Fruit fly (Drosophila melanogaster) whole organism, prepupa: ENCODE measurements around the gene CG12256.

ENCODE experiments used
- Blimp-1 ChIP-seq: fragments of 200-800 bp; sonication (Bioruptor generic); optimal IDR thresholded peaks from 3 replicates; lab custom pipeline; 2017; ENCODE audit warnings: missing biosample characterization, missing genetic modification characterization, mild to moderate bottlenecking, moderate library complexity, missing genetic modification reagents
- CG10631 ChIP-seq: fragments of 200-800 bp; sonication (Bioruptor generic); optimal IDR thresholded peaks from 2 replicates; lab custom pipeline; 2016; ENCODE audit warnings: missing biosample characterization, missing genetic modification characterization
- CG11294 ChIP-seq: fragments of 200-800 bp; sonication (Bioruptor generic); IDR thresholded peaks from 2 replicates; pipeline ENCODE4 v1.3.6; 2022; ENCODE audit warnings: missing biosample characterization, missing genetic modification characterization
- CG11762 ChIP-seq: fragments of 200-800 bp; sonication (Bioruptor generic); optimal IDR thresholded peaks from 3 replicates; lab custom pipeline; 2016; ENCODE audit warnings: missing biosample characterization, missing genetic modification characterization; ENCODE audit not compliant: insufficient read depth
- CG11902 ChIP-seq: fragments of 200-800 bp; sonication (Bioruptor generic); optimal IDR thresholded peaks from 3 replicates; lab custom pipeline; 2016; ENCODE audit warnings: missing biosample characterization, missing genetic modification characterization
- CG15336 ChIP-seq: fragments of 200-800 bp; sonication (Bioruptor generic); IDR thresholded peaks from 2 replicates; pipeline ENCODE4 v1.3.6; 2022; ENCODE audit warnings: missing biosample characterization, missing genetic modification characterization
- CG1621 ChIP-seq: fragments of 200-800 bp; sonication (Bioruptor generic); optimal IDR thresholded peaks from 3 replicates; lab custom pipeline; 2018; ENCODE audit warnings: missing biosample characterization, mild to moderate bottlenecking, missing genetic modification characterization
- CG16779 ChIP-seq: fragments of 200-800 bp; sonication (Bioruptor generic); optimal IDR thresholded peaks from 3 replicates; lab custom pipeline; 2017; ENCODE audit warnings: missing biosample characterization, mild to moderate bottlenecking, missing genetic modification characterization
- CG31627 ChIP-seq: fragments of 200-800 bp; sonication (Bioruptor generic); optimal IDR thresholded peaks from 3 replicates; lab custom pipeline; 2016; ENCODE audit warnings: missing biosample characterization, missing genetic modification characterization
- CG32006 ChIP-seq: fragments of 200-800 bp; sonication (Bioruptor generic); optimal IDR thresholded peaks from 3 replicates; lab custom pipeline; 2017; ENCODE audit warnings: missing biosample characterization, mild to moderate bottlenecking, missing genetic modification characterization
- CG3919 ChIP-seq: fragments of 200-800 bp; sonication (Bioruptor generic); optimal IDR thresholded peaks from 3 replicates; lab custom pipeline; 2016; ENCODE audit warnings: missing biosample characterization, missing genetic modification characterization
- CG4318 ChIP-seq: fragments of 200-800 bp; sonication (Bioruptor generic); optimal IDR thresholded peaks from 3 replicates; lab custom pipeline; 2017; ENCODE audit warnings: missing biosample characterization, mild to moderate bottlenecking, missing genetic modification characterization
- CG6163 ChIP-seq: fragments of 200-800 bp; sonication (Bioruptor generic); IDR thresholded peaks from 3 replicates; pipeline ENCODE4 v1.3.6; 2022; ENCODE audit warnings: missing biosample characterization, missing genetic modification characterization
- CG6276 ChIP-seq: fragments of 200-800 bp; sonication (Bioruptor generic); optimal IDR thresholded peaks from 2 replicates; lab custom pipeline; 2017; ENCODE audit warnings: missing biosample characterization, mild to moderate bottlenecking, missing genetic modification characterization
- CG6854 ChIP-seq: fragments of 200-800 bp; sonication (Bioruptor generic); optimal IDR thresholded peaks from 2 replicates; lab custom pipeline; 2017; ENCODE audit warnings: missing biosample characterization, mild to moderate bottlenecking, missing genetic modification characterization
- CG7368 ChIP-seq: fragments of 200-800 bp; sonication (Bioruptor generic); optimal IDR thresholded peaks from 3 replicates; lab custom pipeline; 2016; ENCODE audit warnings: missing biosample characterization, missing genetic modification characterization
- CG8119 ChIP-seq: fragments of 200-800 bp; sonication (Bioruptor generic); IDR thresholded peaks from 3 replicates; pipeline ENCODE4 v1.3.6; 2022; ENCODE audit warnings: missing biosample characterization, missing genetic modification characterization
- CG8632 ChIP-seq: fragments of 200-800 bp; sonication (Bioruptor generic); optimal IDR thresholded peaks from 3 replicates; lab custom pipeline; 2016; ENCODE audit warnings: missing biosample characterization, missing genetic modification characterization
- Eip75B ChIP-seq: fragments of 200-800 bp; sonication (Bioruptor generic); optimal IDR thresholded peaks from 3 replicates; lab custom pipeline; 2016; ENCODE audit warnings: missing biosample characterization, missing genetic modification characterization
- Eip78C ChIP-seq: fragments of 200-800 bp; sonication (Bioruptor generic); peaks from one replicate; lab custom pipeline; 2016; ENCODE audit warnings: missing biosample characterization, missing genetic modification characterization
- Ets21C ChIP-seq: fragments of 200-800 bp; sonication (Bioruptor generic); optimal IDR thresholded peaks from 3 replicates; lab custom pipeline; 2016; ENCODE audit warnings: missing biosample characterization, missing genetic modification characterization
- Hr38 ChIP-seq: sonication (Bioruptor generic); optimal IDR thresholded peaks from 2 replicates; lab custom pipeline; 2016; ENCODE audit warnings: missing biosample characterization, missing genetic modification characterization
- Hr4 ChIP-seq: fragments of 200-800 bp; sonication (Bioruptor generic); optimal IDR thresholded peaks from 3 replicates; lab custom pipeline; 2016; ENCODE audit warnings: missing biosample characterization, missing genetic modification characterization
- Met ChIP-seq: fragments of 200-800 bp; sonication (Bioruptor generic); optimal IDR thresholded peaks from 3 replicates; lab custom pipeline; 2016; ENCODE audit warnings: missing biosample characterization, missing genetic modification characterization
- OdsH ChIP-seq: fragments of 200-800 bp; sonication (Bioruptor generic); optimal IDR thresholded peaks from 3 replicates; lab custom pipeline; 2016; ENCODE audit warnings: missing biosample characterization, missing genetic modification characterization
- Sox102F ChIP-seq: fragments of 200-800 bp; sonication (Bioruptor generic); optimal IDR thresholded peaks from 2 replicates; lab custom pipeline; 2016; ENCODE audit warnings: missing biosample characterization, mild to moderate bottlenecking, missing genetic modification characterization
- Sox15 ChIP-seq: fragments of 200-800 bp; sonication (Bioruptor generic); optimal IDR thresholded peaks from 3 replicates; lab custom pipeline; 2016; ENCODE audit warnings: missing biosample characterization, missing genetic modification characterization
- achi ChIP-seq: fragments of 200-800 bp; sonication (Bioruptor generic); optimal IDR thresholded peaks from 3 replicates; lab custom pipeline; 2016; ENCODE audit warnings: missing biosample characterization, missing genetic modification characterization
- acj6 ChIP-seq: fragments of 200-800 bp; sonication (Bioruptor generic); optimal IDR thresholded peaks from 3 replicates; lab custom pipeline; 2016; ENCODE audit warnings: missing biosample characterization, missing genetic modification characterization
- cyc ChIP-seq: fragments of 200-800 bp; sonication (Bioruptor generic); optimal IDR thresholded peaks from 3 replicates; lab custom pipeline; 2016; ENCODE audit warnings: missing biosample characterization, missing genetic modification characterization
- dac ChIP-seq: fragments of 200-800 bp; sonication (Bioruptor generic); optimal IDR thresholded peaks from 2 replicates; lab custom pipeline; 2017; ENCODE audit warnings: missing biosample characterization, mild to moderate bottlenecking, missing genetic modification characterization
- fd59A ChIP-seq: fragments of 200-800 bp; sonication (Bioruptor generic); optimal IDR thresholded peaks from 2 replicates; lab custom pipeline; 2017; ENCODE audit warnings: missing biosample characterization, mild to moderate bottlenecking, missing genetic modification characterization, missing genetic modification reagents
- fd85E ChIP-seq: fragments of 200-800 bp; sonication (Bioruptor generic); optimal IDR thresholded peaks from 3 replicates; lab custom pipeline; 2016; ENCODE audit warnings: missing biosample characterization, missing genetic modification characterization
- fkh ChIP-seq: fragments of 200-800 bp; sonication (Bioruptor generic); optimal IDR thresholded peaks from 3 replicates; lab custom pipeline; 2017; ENCODE audit warnings: missing biosample characterization, mild to moderate bottlenecking, missing genetic modification characterization, moderate library complexity
- lz ChIP-seq: fragments of 200-800 bp; sonication (Bioruptor generic); optimal IDR thresholded peaks from 3 replicates; lab custom pipeline; 2016; ENCODE audit warnings: missing biosample characterization, missing genetic modification characterization
- pdm3 ChIP-seq: fragments of 200-800 bp; sonication (Bioruptor generic); optimal IDR thresholded peaks from 3 replicates; lab custom pipeline; 2016; ENCODE audit warnings: missing biosample characterization, missing genetic modification characterization
- spab ChIP-seq: fragments of 200-800 bp; sonication (Bioruptor generic); optimal IDR thresholded peaks from 2 replicates; lab custom pipeline; 2017; ENCODE audit warnings: missing biosample characterization, mild to moderate bottlenecking, missing genetic modification characterization, missing genetic modification reagents
- svp ChIP-seq: fragments of 200-800 bp; sonication (Bioruptor generic); peaks from one replicate; lab custom pipeline; 2016; ENCODE audit warnings: missing biosample characterization, missing genetic modification characterization
- topi ChIP-seq: fragments of 200-800 bp; sonication (Bioruptor generic); optimal IDR thresholded peaks from 3 replicates; lab custom pipeline; 2016; ENCODE audit warnings: missing biosample characterization, missing genetic modification characterization

CG12256 gene

dm6 chr3R:12234584-12234983, 8.4 kb upstream of the CG12256 start, which contains the start of gene Cyp313a5:
TSS of gene Cyp313a5 (minus strand) at chr3R:12234684.
- TF ChIP-seq Blimp-1 (GFP tag; lab: Kevin White, UChicago), result no peak
- no peak for TF ChIP-seq CG4318 (GFP tag; lab: Kevin White, UChicago)
- TF ChIP-seq CG10631 (GFP tag; lab: Kevin White, UChicago), result no peak
- TF ChIP-seq Hr38 (GFP tag; lab: Kevin White, UChicago), result no peak
- no peak for TF ChIP-seq Ets21C (GFP tag; lab: Kevin White, UChicago)

- TF ChIP-seq CG8119 (GFP tag; lab: Robert Waterston, UW) (no peak), CG31627 (GFP tag; lab: Kevin White, UChicago) (no peak), topi (GFP tag; lab: Kevin White, UChicago) (no peak), CG6276 (GFP tag; lab: Kevin White, UChicago) (no peak), Blimp-1 (GFP tag; lab: Kevin White, UChicago) (no peak)
Observed at dm6 chr3R:12232629-12233028, 6.5 kb upstream of the CG12256 start, which contains the start of gene Pglym87. TSS of gene Pglym87 (minus strand) at chr3R:12232729.

- TF ChIP-seq svp (GFP tag; lab: Kevin White, UChicago), result peak; percentile 48
- no peak for TF ChIP-seq OdsH (GFP tag; lab: Kevin White, UChicago)
Observed at dm6 chr3R:12229113-12229512, 3.0 kb upstream of the CG12256 start, which contains the start of gene CG3916. TSS of gene CG3916 (plus strand) at chr3R:12229413.

- TF ChIP-seq dac, result no peak
- no peak for TF ChIP-seq fkh (GFP tag; lab: Kevin White, UChicago)
- no peak for TF ChIP-seq CG32006 (GFP tag; lab: Kevin White, UChicago)
- no peak for TF ChIP-seq lz (GFP tag; lab: Kevin White, UChicago)
- no peak for TF ChIP-seq Met (GFP tag; lab: Kevin White, UChicago)
- no peak for TF ChIP-seq Sox102F (GFP tag; lab: Kevin White, UChicago)
- no peak for TF ChIP-seq spab (GFP tag; lab: Kevin White, UChicago)
- no peak for TF ChIP-seq svp (GFP tag; lab: Kevin White, UChicago)
- no peak for TF ChIP-seq OdsH (GFP tag; lab: Kevin White, UChicago)
- no peak for TF ChIP-seq fd85E (GFP tag; lab: Kevin White, UChicago)
- no peak for TF ChIP-seq CG16779 (tag; lab: Kevin White, UChicago)
- TF ChIP-seq Eip75B, result no peak
- no peak for TF ChIP-seq CG15336 (GFP tag; lab: Robert Waterston, UW)
- TF ChIP-seq CG11762 (GFP tag; lab: Kevin White, UChicago), result no peak
- no peak for TF ChIP-seq Blimp-1 (GFP tag; lab: Kevin White, UChicago)
Observed at dm6 chr3R:12224919-12225318, 1.2 kb downstream of the CG12256 start, which contains the start of gene CG17404. TSS of gene CG17404 (minus strand) at chr3R:12225019.

- no peak for TF ChIP-seq Sox15 (GFP tag; lab: Kevin White, UChicago)
- no peak for TF ChIP-seq CG32006 (GFP tag; lab: Kevin White, UChicago)
- TF ChIP-seq Eip78C (GFP tag; lab: Kevin White, UChicago), result no peak
- no peak for TF ChIP-seq pdm3 (GFP tag; lab: Kevin White, UChicago)
- no peak for TF ChIP-seq CG6163 (GFP tag; lab: Robert Waterston, UW)
- TF ChIP-seq CG11294 (GFP tag; lab: Robert Waterston, UW), result no peak
- no peak for TF ChIP-seq CG6854 (GFP tag; lab: Kevin White, UChicago)
Observed at dm6 chr3R:12222093-12222492, 4.0 kb downstream of the CG12256 start, which contains the start of gene Rsbp15. TSS of gene Rsbp15 (plus strand) at chr3R:12222387.

dm6 chr3R:12221366-12221916, 4.7 kb downstream of the CG12256 start, which contains the start of gene CG4860:
TSS of gene CG4860 (minus strand) at chr3R:12221464.
- peak; percentile 89 for TF ChIP-seq achi (GFP tag; lab: Kevin White, UChicago)
- peak; percentile 92 for TF ChIP-seq Hr4
- TF ChIP-seq CG10631 (GFP tag; lab: Kevin White, UChicago), result peak; percentile 84
- TF ChIP-seq OdsH (GFP tag; lab: Kevin White, UChicago), result peak; percentile 89
- TF ChIP-seq dac, result peak; percentile 67
- TF ChIP-seq CG11902, result peak; percentile 67
- peak; percentile 87 for TF ChIP-seq CG7368 (GFP tag; lab: Kevin White, UChicago)
- peak; percentile 59 for TF ChIP-seq Sox15 (GFP tag; lab: Kevin White, UChicago)
- TF ChIP-seq acj6 (GFP tag; lab: Kevin White, UChicago), result peak; percentile 40
- peak; percentile 91 for TF ChIP-seq CG15336 (GFP tag; lab: Robert Waterston, UW)
- peak; percentile 51 for TF ChIP-seq Blimp-1 (GFP tag; lab: Kevin White, UChicago)
- peak; percentile 78 for TF ChIP-seq CG8632 (GFP tag; lab: Kevin White, UChicago)
- peak; percentile 34 for TF ChIP-seq fd85E (GFP tag; lab: Kevin White, UChicago)
- peak; percentile 85 for TF ChIP-seq cyc
- TF ChIP-seq svp (GFP tag; lab: Kevin White, UChicago), result peak; percentile 93
- peak; percentile 63 for TF ChIP-seq fd59A (GFP tag; lab: Kevin White, UChicago)
- peak; percentile 89 for TF ChIP-seq CG31627 (GFP tag; lab: Kevin White, UChicago)
- no peak for TF ChIP-seq spab (GFP tag; lab: Kevin White, UChicago)
- TF ChIP-seq CG1621 (tag; lab: Kevin White, UChicago), result peak; percentile 69
- peak; percentile 41 for TF ChIP-seq CG6854 (GFP tag; lab: Kevin White, UChicago)
- peak; percentile 36 for TF ChIP-seq Hr38 (GFP tag; lab: Kevin White, UChicago)
- TF ChIP-seq CG3919 (GFP tag; lab: Kevin White, UChicago), result peak; percentile 90
